Worm (Caenorhabditis elegans) whole organism, L4/young adult: ENCODE measurements around the gene srd-18.

Experiments
- W03F9.2 ChIP-seq: fragments of 150-350 bp; optimal IDR thresholded peaks from 2 replicates; lab custom pipeline; 2014; ENCODE audit warnings: missing biosample characterization, missing genetic modification characterization
- dao-5 ChIP-seq: sonication (generic microtip); optimal IDR thresholded peaks from 2 replicates; lab custom pipeline; 2016; ENCODE audit warnings: missing genotype, missing genetic modification characterization, moderate library complexity, missing compliant biosample characterization
- him-1 ChIP-seq: sonication (generic microtip); optimal IDR thresholded peaks from 2 replicates; lab custom pipeline; 2016; ENCODE audit warnings: missing genotype, missing genetic modification reagents, missing genetic modification characterization, missing compliant biosample characterization

The srd-18 gene

ce11 chrV:13442819-13443218, 16.2 kb upstream of the srd-18 start:
- no peak for TF ChIP-seq W03F9.2
- TF ChIP-seq dao-5 = no peak
- no peak for TF ChIP-seq him-1 (tag; lab: Kevin White, UChicago)

- TF ChIP-seq dao-5 (no peak), him-1 (tag; lab: Kevin White, UChicago) (no peak), W03F9.2 (no peak)
Observed at ce11 chrV:13441661-13442060, 15.0 kb upstream of the srd-18 start, which contains the start of gene col-162. col-162 (plus strand) TSS chrV:13441961.

- TF ChIP-seq W03F9.2 = no peak
Observed at ce11 chrV:13437473-13438074, 10.9 kb upstream of the srd-18 start, which contains the start of gene mes-4. mes-4 (minus strand) TSS chrV:13437545.

ce11 chrV:13432364-13432763, 5.7 kb upstream of the srd-18 start, which contains the start of gene srd-17:
srd-17 (minus strand) TSS chrV:13432714.
- TF ChIP-seq W03F9.2 (no peak), dao-5 (no peak), him-1 (tag; lab: Kevin White, UChicago) (no peak)

ce11 chrV:13428660-13429059, 2.0 kb upstream of the srd-18 start, which contains the start of gene srd-19:
srd-19 (minus strand) TSS chrV:13428760.
- TF ChIP-seq W03F9.2 (no peak), dao-5 (no peak), him-1 (tag; lab: Kevin White, UChicago) (no peak)

- TF ChIP-seq him-1 (tag; lab: Kevin White, UChicago) = no peak
- no peak for TF ChIP-seq dao-5
- no peak for TF ChIP-seq W03F9.2
Observed at ce11 chrV:13427378-13427777, 714 bp upstream of the srd-18 start.

ce11 chrV:13423608-13424007, 3.1 kb downstream of the srd-18 start, which contains the start of gene srv-10:
srv-10 (plus strand) TSS chrV:13423908.
- TF ChIP-seq him-1 (tag; lab: Kevin White, UChicago) (no peak), dao-5 (no peak), W03F9.2 (no peak)

- no peak for TF ChIP-seq dao-5
- TF ChIP-seq him-1 (tag; lab: Kevin White, UChicago) = no peak
- no peak for TF ChIP-seq W03F9.2
Observed at ce11 chrV:13423045-13423444, 3.6 kb downstream of the srd-18 start, which contains the start of gene srv-9. srv-9 (minus strand) TSS chrV:13423145.

- TF ChIP-seq him-1 (tag; lab: Kevin White, UChicago) (no peak), dao-5 (no peak), W03F9.2 (no peak)
Observed at ce11 chrV:13421697-13422096, 5.0 kb downstream of the srd-18 start.

ce11 chrV:13420640-13421039, 6.0 kb downstream of the srd-18 start, which contains the start of gene srv-8:
srv-8 (minus strand) TSS chrV:13420740.
- TF ChIP-seq W03F9.2 (no peak), dao-5 (no peak), him-1 (tag; lab: Kevin White, UChicago) (no peak)

- TF ChIP-seq him-1 (tag; lab: Kevin White, UChicago) = no peak
- TF ChIP-seq dao-5 = no peak
- no peak for TF ChIP-seq W03F9.2
Observed at ce11 chrV:13417513-13417912, 9.2 kb downstream of the srd-18 start, which contains the start of gene F53F1.6. F53F1.6 (minus strand) TSS chrV:13417613.

ce11 chrV:13416076-13416475, 10.6 kb downstream of the srd-18 start:
- TF ChIP-seq him-1 (tag; lab: Kevin White, UChicago) (no peak), dao-5 (no peak)

- TF ChIP-seq dao-5 (peak; percentile 33), W03F9.2 (no peak), him-1 (tag; lab: Kevin White, UChicago) (no peak)
Observed at ce11 chrV:13415462-13415861, 11.2 kb downstream of the srd-18 start.

ce11 chrV:13414585-13414984, 12.1 kb downstream of the srd-18 start, which contains the start of gene cut-2:
cut-2 (plus strand) TSS chrV:13414949.
- TF ChIP-seq him-1 (tag; lab: Kevin White, UChicago) (no peak), dao-5 (no peak), W03F9.2 (no peak)

ce11 chrV:13413301-13413700, 13.4 kb downstream of the srd-18 start:
- TF ChIP-seq W03F9.2 = no peak
- no peak for TF ChIP-seq him-1 (tag; lab: Kevin White, UChicago)
- no peak for TF ChIP-seq dao-5

ce11 chrV:13411992-13412298, 14.7 kb downstream of the srd-18 start:
- TF ChIP-seq W03F9.2 = no peak
- no peak for TF ChIP-seq him-1 (tag; lab: Kevin White, UChicago)
- TF ChIP-seq dao-5 = no peak
